Worm (Caenorhabditis elegans): ENCODE data around the gene F23G4.1.

Gene F23G4.1

DNA sequence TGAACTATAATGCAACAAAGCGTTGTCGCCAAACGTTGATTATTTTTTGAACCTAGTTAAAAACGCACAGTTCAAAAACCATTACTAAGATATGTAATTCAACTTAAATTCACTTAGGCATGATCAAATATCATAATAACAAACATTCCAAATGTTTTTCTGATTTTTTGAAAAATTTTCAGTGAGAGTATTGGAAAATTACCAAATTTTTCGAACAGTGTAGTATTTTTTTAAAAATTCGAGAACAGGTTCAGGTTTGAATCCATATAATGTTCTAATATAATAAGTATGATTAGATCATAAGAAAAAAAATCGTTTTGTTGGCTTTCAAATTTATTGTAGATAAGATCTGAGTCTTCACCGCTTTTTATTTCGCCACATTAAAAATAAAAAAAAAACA, 49.4 kb downstream of the F23G4.1 start:
- TF ChIP-seq sup-37 (GFP tag; optimal IDR thresholded peaks at IDR 0.05): no peak
- no peak for TF ChIP-seq nhr-20 (tag; optimal IDR thresholded peaks at IDR 0.05)
- TF ChIP-seq dpl-1 (GFP tag; optimal IDR thresholded peaks at IDR 0.05): no peak
- TF ChIP-seq tbx-2 (tag; optimal IDR thresholded peaks at IDR 0.05): no peak
- TF ChIP-seq mdl-1 (tag; optimal IDR thresholded peaks at IDR 0.05): no peak
- TF ChIP-seq ceh-82 (tag; optimal IDR thresholded peaks at IDR 0.05): no peak
- TF ChIP-seq pax-3 (tag; optimal IDR thresholded peaks at IDR 0.05): no peak
- no peak for TF ChIP-seq C34B4.2 (tag; optimal IDR thresholded peaks at IDR 0.05)
- no peak for TF ChIP-seq nhr-12 (tag; optimal IDR thresholded peaks at IDR 0.05)
- TF ChIP-seq snpc-4 (tag; optimal IDR thresholded peaks at IDR 0.05): no peak
- TF ChIP-seq Y116A8C.19 (tag; optimal IDR thresholded peaks at IDR 0.05; ENCODE audit: borderline replicate concordance): no peak
- TF ChIP-seq ceh-8 (GFP tag; optimal IDR thresholded peaks at IDR 0.05): no peak
- TF ChIP-seq rnt-1 (tag; optimal IDR thresholded peaks at IDR 0.05): no peak
- no peak for TF ChIP-seq ama-1 (optimal IDR thresholded peaks at IDR 0.05)
- no peak for TF ChIP-seq ets-5 (GFP tag; IDR thresholded peaks at IDR 0.05)
- no peak for TF ChIP-seq aha-1 (tag; optimal IDR thresholded peaks at IDR 0.05)
- TF ChIP-seq mab-9 (GFP tag; IDR thresholded peaks at IDR 0.05): no peak

DNA sequence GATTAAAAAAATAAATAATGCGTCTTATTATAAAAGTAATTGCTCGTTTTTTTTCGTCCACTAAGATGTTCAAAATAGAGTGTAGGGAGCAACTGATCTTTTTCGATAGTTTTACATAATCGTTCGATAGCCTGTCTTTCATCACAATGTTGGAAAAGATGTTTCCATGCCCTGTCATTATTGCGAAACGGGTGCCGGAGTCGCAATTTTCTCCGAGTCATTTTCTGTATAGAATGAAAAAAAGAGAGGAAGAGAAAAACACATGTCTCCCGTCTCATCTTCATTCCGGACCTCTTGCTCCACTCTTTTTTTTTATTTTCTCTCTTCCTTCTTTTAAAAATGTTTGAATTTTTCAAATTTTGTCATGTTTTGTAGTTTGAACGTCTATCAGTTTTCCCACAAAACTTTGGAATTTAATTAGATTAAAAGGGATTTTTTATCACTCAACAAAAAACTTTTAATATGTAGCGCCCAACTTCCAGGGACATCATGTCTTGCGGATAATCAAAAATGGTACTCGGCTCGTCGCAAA, 50.1 kb downstream of the F23G4.1 start, which contains the start of gene svh-2:
svh-2 (plus strand) TSS at position 482 of the 532 bp plus-strand sequence.
- TF ChIP-seq ceh-82 (tag; optimal IDR thresholded peaks at IDR 0.05) (peak in 1 of 3 experiments; percentile 3), ceh-90 (tag; optimal IDR thresholded peaks at IDR 0.05) (no peak), ztf-11 (tag; optimal IDR thresholded peaks at IDR 0.05) (no peak), rnt-1 (tag; optimal IDR thresholded peaks at IDR 0.05) (peak; percentile 43), nhr-47 (tag; optimal IDR thresholded peaks at IDR 0.05) (no peak), xbp-1 (tag; optimal IDR thresholded peaks at IDR 0.05) (no peak), lsy-2 (tag; optimal IDR thresholded peaks at IDR 0.05) (peak in 1 of 2 experiments; percentile 0), lin-14 (GFP tag; optimal IDR thresholded peaks at IDR 0.05) (peak; percentile 50), elt-2 (tag; optimal IDR thresholded peaks at IDR 0.05) (no peak), efl-1 (optimal IDR thresholded peaks at IDR 0.05) (no peak), efl-1 (GFP tag; optimal IDR thresholded peaks at IDR 0.05 in 1 of 2) (no peak), snpc-4 (tag; optimal IDR thresholded peaks at IDR 0.05) (no peak), zag-1 (tag; optimal IDR thresholded peaks at IDR 0.05) (no peak), dsc-1 (tag; optimal IDR thresholded peaks at IDR 0.05) (peak; percentile 41), nhr-71 (tag; optimal IDR thresholded peaks at IDR 0.05) (peak; percentile 2)

DNA sequence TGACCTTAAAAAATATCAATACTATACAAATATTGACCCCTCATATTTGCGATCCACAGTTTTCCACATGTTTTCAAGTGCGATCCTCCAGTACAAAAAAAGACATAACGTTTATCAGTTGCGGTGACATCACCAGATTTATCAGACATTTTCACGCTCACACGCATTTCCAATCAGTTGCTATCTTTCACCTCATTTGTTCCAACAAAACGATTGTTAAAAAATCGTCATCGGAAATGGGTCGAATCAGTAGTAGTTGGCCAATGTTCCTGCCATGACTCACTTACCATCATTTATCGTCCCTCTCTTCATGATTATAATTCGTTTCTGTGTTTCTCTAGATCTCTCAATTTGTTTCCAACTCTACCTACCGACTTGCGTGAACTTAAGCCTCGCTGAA, 51.3 kb downstream of the F23G4.1 start:
- TF ChIP-seq nhr-20 (tag; optimal IDR thresholded peaks at IDR 0.05) (peak; percentile 6), elt-2 (tag; optimal IDR thresholded peaks at IDR 0.05) (peak; percentile 60), jun-1 (tag; optimal IDR thresholded peaks at IDR 0.05) (peak; percentile 1), ceh-82 (tag; optimal IDR thresholded peaks at IDR 0.05) (no peak), mep-1 (tag; optimal IDR thresholded peaks at IDR 0.05) (no peak), lin-14 (GFP tag; optimal IDR thresholded peaks at IDR 0.05) (no peak), nhr-71 (tag; optimal IDR thresholded peaks at IDR 0.05) (no peak), lin-35 (GFP tag; optimal IDR thresholded peaks at IDR 0.05) (peak in 1 of 2 experiments; percentile 8), nhr-11 (tag; optimal IDR thresholded peaks at IDR 0.05) (no peak), ceh-90 (tag; optimal IDR thresholded peaks at IDR 0.05) (no peak)
